Fruit fly (Drosophila melanogaster): ENCODE results near the gene CG43153.

The CG43153 gene

DNA sequence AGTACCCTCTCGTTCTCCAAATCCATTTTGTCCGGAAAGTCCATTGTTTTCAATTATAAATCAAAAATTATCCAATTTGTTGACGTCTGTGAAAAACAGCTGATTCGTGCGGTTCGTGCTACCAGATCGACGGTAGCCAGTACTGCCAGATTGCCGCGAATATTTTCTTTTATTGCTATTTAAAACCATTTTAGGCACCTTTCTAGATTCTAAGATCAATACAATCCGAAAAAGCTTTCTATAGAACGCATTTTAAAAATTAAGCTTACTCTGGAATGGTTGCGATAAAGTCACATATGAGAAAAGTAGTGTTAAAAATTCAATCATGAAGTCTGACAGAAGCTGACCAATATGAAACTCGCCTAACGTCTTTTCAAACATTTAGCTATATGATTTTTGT lies 23.7 kb downstream of the CG43153 start, which contains the start of gene Cog8 (continued):
- TF ChIP-seq eyg (GFP tag; optimal IDR thresholded peaks at IDR 0.05) (no peak), CG3995 (GFP tag; optimal IDR thresholded peaks at IDR 0.05) (peak; percentile 87), CG3726 (GFP tag; IDR thresholded peaks at IDR 0.05) (no peak), CG8388 (GFP tag; optimal IDR thresholded peaks at IDR 0.05) (peak; percentile 29), CG12219 (GFP tag; optimal IDR thresholded peaks at IDR 0.05) (no peak), MTF-1 (GFP tag; optimal IDR thresholded peaks at IDR 0.05; ENCODE audit: borderline replicate concordance) (no peak), psq (GFP tag; optimal IDR thresholded peaks at IDR 0.05) (no peak), CG15073 (GFP tag; optimal IDR thresholded peaks at IDR 0.05) (no peak), Gsc (GFP tag; IDR thresholded peaks at IDR 0.05) (no peak), CG16863 (GFP tag; optimal IDR thresholded peaks at IDR 0.05) (peak; percentile 47), CG15601 (tag; optimal IDR thresholded peaks at IDR 0.05) (peak; percentile 39), nom (GFP tag; optimal IDR thresholded peaks at IDR 0.05) (no peak), fd64A (GFP tag; optimal IDR thresholded peaks at IDR 0.05) (no peak), CG7372 (GFP tag; IDR thresholded peaks at IDR 0.05) (no peak), Lhr (GFP tag; optimal IDR thresholded peaks at IDR 0.05) (peak; percentile 68), sisA (GFP tag; IDR thresholded peaks at IDR 0.05) (peak; percentile 40), dpn (GFP tag; optimal IDR thresholded peaks at IDR 0.05) (peak; percentile 47 to 54), br (optimal IDR thresholded peaks at IDR 0.05) (no peak), CG33557 (GFP tag; optimal IDR thresholded peaks at IDR 0.05) (peak; percentile 17), crp (GFP tag; optimal IDR thresholded peaks at IDR 0.05) (peak; percentile 97), D19B (GFP tag; optimal IDR thresholded peaks at IDR 0.05) (no peak), Six4 (GFP tag; optimal IDR thresholded peaks at IDR 0.05) (peak; percentile 15), NK7.1 (GFP tag; optimal IDR thresholded peaks at IDR 0.05) (no peak), CG4617 (GFP tag; optimal IDR thresholded peaks at IDR 0.05; ENCODE audit: borderline replicate concordance) (peak; percentile 72), shn (GFP tag; optimal IDR thresholded peaks at IDR 0.05) (peak; percentile 61), CG10274 (GFP tag; optimal IDR thresholded peaks at IDR 0.05) (no peak), CG12744 (GFP tag; optimal IDR thresholded peaks at IDR 0.05) (no peak), NC2β (GFP tag; optimal IDR thresholded peaks at IDR 0.05) (peak; percentile 57), dmrt99B (tag; optimal IDR thresholded peaks at IDR 0.05) (no peak), Abd-B (GFP tag; optimal IDR thresholded peaks at IDR 0.05) (peak; percentile 79), nerfin-2 (GFP tag; IDR thresholded peaks at IDR 0.05; ENCODE audit: partially characterized antibody) (no peak), CG2120 (GFP tag; optimal IDR thresholded peaks at IDR 0.05) (peak; percentile 77), hbn (GFP tag; IDR thresholded peaks at IDR 0.05; ENCODE audit: partially characterized antibody) (no peak), Atf3 (GFP tag; optimal IDR thresholded peaks at IDR 0.05) (peak; percentile 0), chif (GFP tag; optimal IDR thresholded peaks at IDR 0.05) (peak; percentile 42 to 52), CG10979 (tag; optimal IDR thresholded peaks at IDR 0.05) (peak; percentile 20), CG2875 (GFP tag; optimal IDR thresholded peaks at IDR 0.05) (no peak), CG10654 (GFP tag; optimal IDR thresholded peaks at IDR 0.05) (peak; percentile 55), CG32532 (GFP tag; IDR thresholded peaks at IDR 0.05) (peak; percentile 18; the same call in 1 of the 2 replicates), Gug (GFP tag; IDR thresholded peaks at IDR 0.05) (peak; percentile 21; the same call in 1 of the 4 replicates), stc (GFP tag; IDR thresholded peaks at IDR 0.05) (no peak), ase (GFP tag; IDR thresholded peaks at IDR 0.05) (no peak), ttk (GFP tag; IDR thresholded peaks at IDR 0.05) (no peak), CG2199 (GFP tag; IDR thresholded peaks at IDR 0.05) (no peak), CG9437 (GFP tag; optimal IDR thresholded peaks at IDR 0.05) (no peak), CG9817 (tag; optimal IDR thresholded peaks at IDR 0.05) (peak; percentile 43), en (GFP tag; optimal IDR thresholded peaks at IDR 0.05) (no peak), CG4424 (GFP tag; optimal IDR thresholded peaks at IDR 0.05) (peak; percentile 30), Doc3 (GFP tag; IDR thresholded peaks at IDR 0.05; ENCODE audit: partially characterized antibody) (no peak), az2 (GFP tag; optimal IDR thresholded peaks at IDR 0.05) (peak; percentile 48), Aef1 (GFP tag; IDR thresholded peaks at IDR 0.05) (peak; percentile 43)
